Worm (Caenorhabditis elegans): ENCODE results near the gene F56D6.8.

ce11 chrIV:3854606-3855005, 39.6 kb downstream of the F56D6.8 start:
- TF ChIP-seq T22C8.4 (GFP tag; IDR thresholded peaks at IDR 0.05) (no peak), ztf-29 (GFP tag; IDR thresholded peaks at IDR 0.05) (no peak), flt-1 (GFP tag; IDR thresholded peaks at IDR 0.05) (no peak)

All from whole organism, midembryonic.